Worm (Caenorhabditis elegans) whole organism, L2 larva: ENCODE results near the gene mdt-28.

Source experiments
- ama-1 ChIP-seq: fragments of 150-350 bp; optimal IDR thresholded peaks from 2 replicates; lab custom pipeline; 2018; ENCODE audit warnings: inconsistent platforms
- lsy-2 ChIP-seq, 2 experiments: fragments of 150-350 bp in 1 of 2; sonication (generic microtip) in 1 of 2; optimal IDR thresholded peaks; 2 replicates each; lab custom pipeline; 2014 to 2017; ENCODE audit warnings: missing biosample characterization in 2 of 2, missing genetic modification characterization in 2 of 2

ce11 chrV:15553869-15554268, 21.3 kb downstream of the mdt-28 start:
- peak in 1 of 2 experiments; percentile 20 for TF ChIP-seq lsy-2 (tag; optimal IDR thresholded peaks at IDR 0.05; lab: Kevin White, UChicago)
- no peak for TF ChIP-seq ama-1 (lab: Kevin White, UChicago)
